Worm (Caenorhabditis elegans): Measurements from ENCODE around the gene lelo-1.

lelo-1 gene

DNA sequence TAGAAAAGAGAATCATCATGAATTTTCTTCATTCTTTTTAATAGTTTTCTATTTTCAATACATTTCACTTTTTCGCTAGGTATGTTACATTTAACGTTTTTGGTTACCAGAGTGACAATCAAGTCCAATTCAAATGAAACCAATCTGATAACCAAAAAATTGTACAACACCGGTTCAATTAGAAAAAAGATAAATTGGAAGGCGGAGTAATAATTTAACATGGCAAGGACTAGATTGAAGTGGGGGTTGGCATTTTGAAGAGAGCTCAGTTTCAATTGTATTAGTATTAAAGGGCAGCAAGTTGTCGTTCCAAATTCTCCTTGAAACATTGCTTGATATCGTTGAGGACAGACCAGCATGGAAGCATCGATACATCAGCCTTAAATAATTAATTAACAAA, 6.6 kb downstream of the lelo-1 start:
- TF ChIP-seq lin-13 (GFP tag; optimal IDR thresholded peaks at IDR 0.05) (no peak), dmd-4 (tag; optimal IDR thresholded peaks at IDR 0.05) (no peak), nhr-77 (tag; optimal IDR thresholded peaks at IDR 0.05) (no peak)

ce11 chrII:6256024-6256423, 9.9 kb downstream of the lelo-1 start, which contains the start of gene F13H8.5:
TSS of gene F13H8.5 (minus strand) at chrII:6256124.
- TF ChIP-seq F13H6.1 (tag; optimal IDR thresholded peaks at IDR 0.05) (no peak), nhr-77 (tag; optimal IDR thresholded peaks at IDR 0.05) (no peak), ceh-16 (tag; optimal IDR thresholded peaks at IDR 0.05) (no peak), elt-3 (tag; optimal IDR thresholded peaks at IDR 0.05) (no peak), nhr-10 (tag; optimal IDR thresholded peaks at IDR 0.05) (no peak), nhr-12 (tag; optimal IDR thresholded peaks at IDR 0.05) (no peak), fos-1 (tag; optimal IDR thresholded peaks at IDR 0.05) (no peak), ztf-11 (tag; optimal IDR thresholded peaks at IDR 0.05) (no peak), snpc-4 (tag; optimal IDR thresholded peaks at IDR 0.05) (no peak), gmeb-1 (tag; optimal IDR thresholded peaks at IDR 0.05) (no peak), nhr-11 (tag; optimal IDR thresholded peaks at IDR 0.05) (no peak), ZK546.5 (tag; optimal IDR thresholded peaks at IDR 0.05) (no peak), crh-2 (tag; optimal IDR thresholded peaks at IDR 0.05) (no peak), sem-4 (tag; optimal IDR thresholded peaks at IDR 0.05) (no peak)

ce11 chrII:6257220-6257877, 11.2 kb downstream of the lelo-1 start:
- TF ChIP-seq lin-11 (tag; optimal IDR thresholded peaks at IDR 0.05) (no peak), crh-2 (tag; optimal IDR thresholded peaks at IDR 0.05) (no peak), lsy-2 (tag; optimal IDR thresholded peaks at IDR 0.05) (no peak), gmeb-1 (tag; optimal IDR thresholded peaks at IDR 0.05) (no peak), mab-5 (tag; optimal IDR thresholded peaks at IDR 0.05) (no peak), unc-39 (tag; optimal IDR thresholded peaks at IDR 0.05) (no peak), nhr-237 (tag; optimal IDR thresholded peaks at IDR 0.05) (no peak), skn-1 (tag; optimal IDR thresholded peaks at IDR 0.05) (no peak), mdl-1 (tag; optimal IDR thresholded peaks at IDR 0.05) (no peak), unc-55 (GFP tag; optimal IDR thresholded peaks at IDR 0.05) (no peak), elt-1 (tag; optimal IDR thresholded peaks at IDR 0.05) (no peak), mbf-1 (tag; optimal IDR thresholded peaks at IDR 0.05) (no peak), nhr-12 (tag; optimal IDR thresholded peaks at IDR 0.05) (no peak), peb-1 (tag; optimal IDR thresholded peaks at IDR 0.05) (no peak), fos-1 (tag; optimal IDR thresholded peaks at IDR 0.05) (no peak), nhr-10 (tag; optimal IDR thresholded peaks at IDR 0.05) (no peak), nhr-11 (tag; optimal IDR thresholded peaks at IDR 0.05) (no peak), sma-3 (GFP tag; optimal IDR thresholded peaks at IDR 0.05) (no peak), ztf-1 (GFP tag; conservative IDR thresholded peaks at IDR 0.05) (no peak), ceh-16 (tag; optimal IDR thresholded peaks at IDR 0.05) (no peak)

DNA sequence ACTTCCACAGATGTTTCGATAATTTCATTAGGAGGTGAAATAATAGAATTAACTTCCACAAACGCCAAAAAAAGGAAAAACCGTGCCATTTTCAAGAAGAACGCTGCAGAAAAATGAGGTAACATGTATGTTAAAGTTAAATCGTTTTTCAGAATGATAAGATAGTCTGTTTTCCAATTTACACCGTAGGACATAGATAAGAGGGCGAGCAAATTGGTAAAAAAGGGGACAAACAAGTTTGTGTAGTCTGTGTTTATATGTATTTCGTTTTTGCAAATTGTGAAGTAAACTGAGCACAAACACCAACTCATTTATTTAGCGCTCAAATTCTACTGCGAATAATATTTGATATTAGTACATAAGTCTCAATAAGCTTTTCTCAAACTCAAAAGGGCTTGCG, 13.7 kb downstream of the lelo-1 start, which contains the start of gene F13H8.11:
Gene F13H8.11 (minus strand): TSS at position 155 of the 400 bp plus-strand sequence.
- TF ChIP-seq lsy-2 (tag; optimal IDR thresholded peaks at IDR 0.05): no peak
- peak; percentile 50 for TF ChIP-seq sma-9 (GFP tag; optimal IDR thresholded peaks at IDR 0.05)
- no peak for TF ChIP-seq sma-9 (tag; optimal IDR thresholded peaks at IDR 0.05)
- TF ChIP-seq fos-1 (tag; optimal IDR thresholded peaks at IDR 0.05): peak; percentile 60

ce11 chrII:6260684-6261083, 14.5 kb downstream of the lelo-1 start, which contains the start of gene nmgp-1:
TSS of gene nmgp-1 (plus strand) at chrII:6260857.
- TF ChIP-seq fos-1 (tag; optimal IDR thresholded peaks at IDR 0.05) (peak; percentile 66), lin-13 (GFP tag; optimal IDR thresholded peaks at IDR 0.05) (no peak), nhr-129 (tag; optimal IDR thresholded peaks at IDR 0.05) (peak; percentile 25)

- no peak for TF ChIP-seq mdl-1 (tag; optimal IDR thresholded peaks at IDR 0.05)
- TF ChIP-seq C34F6.9 (tag; optimal IDR thresholded peaks at IDR 0.05): no peak
- TF ChIP-seq ztf-11 (tag; optimal IDR thresholded peaks at IDR 0.05): no peak
Measured at ce11 chrII:6262222-6262621, 16.1 kb downstream of the lelo-1 start, which contains the start of gene F13H8.12. TSS of gene F13H8.12 (plus strand) at chrII:6262522.
